Fruit fly (Drosophila melanogaster) whole organism: Measurements from ENCODE around the gene ppk19.

Experiments used
- CG8478 ChIP-seq: fragments of >200 bp; optimal IDR thresholded peaks from 2 replicates; lab custom pipeline; 2018; ENCODE audit warnings: inconsistent platforms
- Dll ChIP-seq: fragments of >200 bp; optimal IDR thresholded peaks from 2 replicates; lab custom pipeline; 2017
- EcR ChIP-seq, 2 experiments: fragments of >200 bp; optimal IDR thresholded peaks; 2 replicates each; lab custom pipeline; 2017; ENCODE audit warnings: missing biosample characterization in 2 of 2, missing genetic modification characterization in 2 of 2, missing genetic modification reagents in 2 of 2
- pan ChIP-seq: fragments of >200 bp; optimal IDR thresholded peaks from 2 replicates; lab custom pipeline; 2017
- psq ChIP-seq: fragments of >200 bp; optimal IDR thresholded peaks from 2 replicates; lab custom pipeline; 2017
- usp ChIP-seq: fragments of >200 bp; optimal IDR thresholded peaks from 2 replicates; lab custom pipeline; 2017; ENCODE audit warnings: missing biosample characterization, missing genetic modification characterization, mixed read lengths

Gene ppk19

DNA sequence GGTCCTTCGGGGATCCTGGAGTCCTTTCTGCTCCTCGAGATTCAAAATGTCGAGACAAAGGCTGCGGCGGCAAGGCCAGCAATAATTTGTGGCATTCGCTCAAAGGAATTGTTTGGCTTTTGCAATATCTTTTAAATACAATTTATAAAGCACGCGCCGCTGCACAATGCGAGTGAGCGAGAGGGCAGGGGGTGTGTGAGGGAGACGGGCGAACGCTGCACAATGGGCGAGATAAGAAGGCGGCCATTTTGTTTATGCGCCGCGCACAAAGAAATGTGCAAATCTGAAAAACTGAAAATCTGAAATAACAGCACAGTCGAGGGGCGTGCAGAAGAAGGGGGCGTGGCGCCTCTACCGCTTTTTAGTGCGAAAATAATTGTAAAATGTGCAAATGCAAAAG is 36.1 kb downstream of the ppk19 start:
- TF ChIP-seq usp (no peak), pan (lab: Kevin White, UChicago) (no peak), Dll (lab: Kevin White, UChicago) (no peak), EcR (GFP tag; optimal IDR thresholded peaks at IDR 0.05; lab: Kevin White, UChicago) (no peak), CG8478 (lab: Kevin White, UChicago) (no peak), psq (lab: Kevin White, UChicago) (no peak)

DNA sequence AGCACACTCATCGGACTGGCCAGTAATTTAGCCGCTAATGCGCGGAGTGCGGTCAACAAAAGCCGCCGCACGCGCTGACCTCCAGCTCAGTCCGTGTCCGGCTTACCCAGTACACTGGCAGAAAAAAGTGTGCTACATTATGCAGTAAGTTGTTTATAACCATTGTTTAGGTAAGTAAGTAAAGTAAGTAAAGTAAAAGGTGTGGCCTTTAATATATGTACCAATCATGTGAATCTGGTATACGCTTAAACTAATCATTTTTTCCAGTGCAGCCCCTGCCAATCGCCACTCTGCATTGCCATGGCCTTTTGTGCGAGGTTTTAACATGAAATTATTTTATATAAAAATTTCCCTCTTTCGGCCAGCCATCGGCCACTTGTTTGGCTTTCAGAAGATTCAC is 39.2 kb downstream of the ppk19 start:
- no peak for TF ChIP-seq usp
- TF ChIP-seq pan (lab: Kevin White, UChicago): no peak
- no peak for TF ChIP-seq Dll (lab: Kevin White, UChicago)
- no peak for TF ChIP-seq EcR (GFP tag; optimal IDR thresholded peaks at IDR 0.05; lab: Kevin White, UChicago)
- no peak for TF ChIP-seq psq (lab: Kevin White, UChicago)
- no peak for TF ChIP-seq CG8478 (lab: Kevin White, UChicago)

DNA sequence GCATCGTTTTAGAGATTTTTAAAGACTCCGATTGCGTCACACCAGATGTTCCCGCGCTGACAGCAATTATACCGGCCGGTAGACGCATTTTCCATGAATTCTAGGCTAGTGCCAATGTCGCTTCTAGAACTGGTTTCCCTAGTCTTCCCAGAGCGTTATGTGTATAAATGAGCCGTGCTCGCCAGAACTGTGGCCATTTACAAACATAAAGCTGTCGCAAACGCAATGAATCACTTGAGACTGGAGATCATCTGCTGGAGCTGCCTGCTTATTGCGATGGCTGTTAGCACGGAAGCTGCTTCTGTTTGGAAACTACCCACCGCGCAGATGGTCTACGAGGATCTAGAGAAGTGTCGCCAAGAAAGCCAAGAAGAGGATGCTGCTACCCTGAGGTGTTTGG is 42.1 kb downstream of the ppk19 start, which contains the start of gene Obp99d:
TSS of gene Obp99d (plus strand) at position 192 of the 400 bp plus-strand sequence.
- TF ChIP-seq EcR (GFP tag; optimal IDR thresholded peaks at IDR 0.05; lab: Kevin White, UChicago) (no peak), CG8478 (lab: Kevin White, UChicago) (no peak), usp (no peak), psq (lab: Kevin White, UChicago) (no peak), pan (lab: Kevin White, UChicago) (no peak), Dll (lab: Kevin White, UChicago) (no peak)

DNA sequence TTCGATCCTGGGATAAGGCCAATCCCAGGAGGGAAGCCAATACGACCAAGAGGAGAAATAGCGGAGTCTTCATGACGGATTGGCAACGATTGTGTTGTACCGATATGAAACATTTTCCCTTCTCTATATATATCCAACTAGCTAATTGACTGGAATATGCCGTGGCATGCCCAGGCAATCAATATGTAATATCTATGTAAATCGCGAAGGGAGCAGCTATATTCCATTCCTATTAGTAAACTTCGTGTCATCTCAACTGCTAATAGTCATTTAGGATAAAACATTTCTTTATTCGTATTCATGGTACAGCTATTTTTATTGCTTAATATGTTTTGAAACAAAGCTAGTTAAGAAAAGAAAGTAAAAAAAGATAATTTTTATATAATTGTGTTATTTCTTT is 43.0 kb downstream of the ppk19 start, which contains the start of gene Dup99B:
TSS of gene Dup99B (minus strand) at position 101 of the 400 bp plus-strand sequence.
- TF ChIP-seq CG8478 (lab: Kevin White, UChicago) (no peak), Dll (lab: Kevin White, UChicago) (no peak), pan (lab: Kevin White, UChicago) (no peak), usp (no peak)

DNA sequence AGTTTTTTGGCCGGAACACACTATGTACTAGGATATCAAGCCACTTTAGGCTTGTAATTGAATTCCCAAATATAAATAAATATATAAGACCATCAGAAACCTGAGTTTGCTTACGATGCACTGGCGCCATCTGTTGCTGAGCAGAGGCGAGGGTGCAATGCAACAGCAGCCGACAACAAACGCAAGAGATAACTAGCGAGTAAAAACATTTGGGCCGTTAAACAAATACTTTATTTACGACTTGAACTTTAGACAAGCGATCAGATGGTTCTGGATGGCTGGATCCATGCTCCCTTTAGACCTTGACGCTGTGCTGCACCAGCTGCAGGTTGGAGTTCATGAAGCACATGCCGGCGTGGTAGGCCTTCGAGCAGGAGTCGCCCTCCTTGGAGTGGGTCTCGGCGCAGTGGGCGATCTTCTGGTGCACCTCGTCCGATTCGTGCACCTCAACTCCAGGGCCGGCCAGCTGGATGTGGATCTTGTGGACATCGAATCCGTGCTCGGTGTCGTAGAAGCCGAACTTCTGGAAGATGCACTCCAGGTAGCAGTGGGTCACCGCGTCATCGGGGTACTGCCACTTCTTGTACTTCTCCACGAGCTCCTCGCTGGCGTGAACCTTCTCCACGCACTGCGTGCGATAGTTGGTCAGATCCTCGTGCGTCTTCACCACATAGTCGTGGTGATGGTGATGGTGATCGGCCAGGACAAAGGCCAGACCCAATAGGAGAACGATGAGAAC is 44.0 kb downstream of the ppk19 start:
- TF ChIP-seq Dll (lab: Kevin White, UChicago) (no peak), pan (lab: Kevin White, UChicago) (no peak), EcR (GFP tag; optimal IDR thresholded peaks at IDR 0.05; lab: Kevin White, UChicago) (no peak), CG8478 (lab: Kevin White, UChicago) (no peak), usp (no peak), psq (lab: Kevin White, UChicago) (no peak)

DNA sequence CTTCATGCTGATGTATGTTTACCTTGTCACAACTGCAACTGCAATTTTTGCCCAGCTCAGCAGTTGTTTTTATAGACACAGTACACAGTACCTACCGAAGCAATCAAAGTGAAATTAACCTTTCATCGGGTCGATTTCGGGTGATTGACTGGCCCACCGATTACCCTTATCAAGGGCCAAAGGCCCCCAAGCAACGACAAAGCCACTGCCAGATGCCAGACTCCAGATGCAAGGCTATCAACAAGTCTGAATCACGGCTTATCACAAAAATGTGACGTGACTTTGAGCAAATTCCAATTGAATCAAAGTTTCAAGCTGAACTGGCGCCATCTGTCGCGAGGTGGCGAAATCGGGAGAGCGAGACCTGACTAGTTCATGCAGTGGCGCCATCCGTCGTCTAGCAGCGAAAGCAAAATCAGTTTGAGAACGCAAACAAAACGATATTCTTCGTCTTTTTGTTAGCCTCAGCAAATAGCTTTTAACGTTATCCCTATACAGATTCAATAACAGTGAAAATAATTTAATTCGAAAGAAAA is 44.6 kb downstream of the ppk19 start, which contains the start of gene Obp99b:
TSS of gene Obp99b (minus strand) at position 115 of the 536 bp plus-strand sequence.
- no peak for TF ChIP-seq CG8478 (lab: Kevin White, UChicago)
- no peak for TF ChIP-seq Dll (lab: Kevin White, UChicago)
- TF ChIP-seq psq (lab: Kevin White, UChicago): no peak
- no peak for TF ChIP-seq pan (lab: Kevin White, UChicago)
- no peak for TF ChIP-seq usp
- no peak for TF ChIP-seq EcR (GFP tag; optimal IDR thresholded peaks at IDR 0.05; lab: Kevin White, UChicago)

DNA sequence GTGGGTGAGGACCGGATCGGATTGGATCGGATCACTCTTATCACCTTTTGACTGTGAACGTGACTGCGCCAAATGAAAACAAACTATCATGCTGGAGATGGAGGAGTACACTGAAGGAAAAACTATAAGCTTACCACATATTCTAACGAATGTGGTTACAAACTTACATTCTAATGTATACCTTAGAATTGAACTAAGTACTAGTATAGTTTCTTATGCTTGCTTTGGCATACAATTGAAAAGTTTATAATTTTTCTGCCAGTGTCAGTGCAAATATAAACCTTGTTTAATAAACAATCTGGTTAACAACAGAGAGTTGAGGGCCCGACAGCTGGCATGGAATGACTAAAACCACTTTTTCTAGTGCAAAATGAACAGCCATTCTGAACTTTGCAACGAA is 45.3 kb downstream of the ppk19 start:
- no peak for TF ChIP-seq CG8478 (lab: Kevin White, UChicago)
- TF ChIP-seq EcR (GFP tag; optimal IDR thresholded peaks at IDR 0.05; lab: Kevin White, UChicago): no peak
- no peak for TF ChIP-seq usp
- TF ChIP-seq pan (lab: Kevin White, UChicago): no peak
- TF ChIP-seq Dll (lab: Kevin White, UChicago): no peak
- TF ChIP-seq psq (lab: Kevin White, UChicago): no peak

DNA sequence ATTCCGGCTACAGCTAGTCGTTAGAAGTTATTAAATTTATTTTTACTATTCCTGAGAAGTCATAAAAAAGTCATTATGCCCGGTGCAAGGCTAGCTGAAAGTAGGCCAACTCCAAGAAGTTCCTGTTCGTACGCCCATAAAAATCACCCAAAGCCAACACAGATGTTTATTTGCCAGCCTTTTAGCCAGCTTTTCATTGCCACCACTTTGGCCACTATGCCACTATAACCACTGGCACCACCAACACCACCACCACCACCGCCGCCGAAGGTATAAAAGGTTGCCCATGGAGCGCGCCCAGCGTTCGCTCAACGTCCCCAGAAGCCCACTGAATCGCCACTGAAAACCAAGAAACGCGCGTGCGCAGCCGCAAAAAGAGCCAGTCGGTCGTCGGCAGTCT is 46.1 kb downstream of the ppk19 start, which contains the start of gene CG15506:
TSS of gene CG15506 (plus strand) at position 301 of the 400 bp plus-strand sequence.
- no peak for TF ChIP-seq usp
- TF ChIP-seq Dll (lab: Kevin White, UChicago): no peak
- no peak for TF ChIP-seq EcR (GFP tag; optimal IDR thresholded peaks at IDR 0.05; lab: Kevin White, UChicago)
- no peak for TF ChIP-seq CG8478 (lab: Kevin White, UChicago)
- TF ChIP-seq psq (lab: Kevin White, UChicago): no peak
- no peak for TF ChIP-seq pan (lab: Kevin White, UChicago)

DNA sequence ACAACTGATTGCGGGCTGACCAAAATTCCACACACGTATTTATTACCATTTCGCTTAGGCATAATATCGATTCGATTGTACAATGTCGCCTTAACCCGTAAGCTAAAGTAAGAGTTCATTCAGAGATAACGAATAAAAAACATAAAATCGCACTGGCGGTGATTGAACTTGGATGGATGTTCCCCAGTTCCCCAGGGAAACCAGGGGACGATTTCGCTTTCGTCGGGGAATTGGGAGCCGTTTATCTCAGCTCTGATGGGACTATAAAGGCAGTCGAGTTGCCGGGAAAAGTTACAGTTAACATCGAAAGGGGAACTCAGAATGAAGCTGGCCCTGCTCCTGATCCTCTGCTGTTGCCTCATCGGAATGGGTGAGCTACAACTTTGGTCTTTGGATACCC is 50.0 kb downstream of the ppk19 start, which contains the start of gene CG34296:
TSS of gene CG34296 (plus strand) at position 301 of the 400 bp plus-strand sequence.
- TF ChIP-seq CG8478 (lab: Kevin White, UChicago) (no peak), pan (lab: Kevin White, UChicago) (no peak), psq (lab: Kevin White, UChicago) (no peak), Dll (lab: Kevin White, UChicago) (no peak), usp (no peak), EcR (GFP tag; optimal IDR thresholded peaks at IDR 0.05; lab: Kevin White, UChicago) (no peak)

DNA sequence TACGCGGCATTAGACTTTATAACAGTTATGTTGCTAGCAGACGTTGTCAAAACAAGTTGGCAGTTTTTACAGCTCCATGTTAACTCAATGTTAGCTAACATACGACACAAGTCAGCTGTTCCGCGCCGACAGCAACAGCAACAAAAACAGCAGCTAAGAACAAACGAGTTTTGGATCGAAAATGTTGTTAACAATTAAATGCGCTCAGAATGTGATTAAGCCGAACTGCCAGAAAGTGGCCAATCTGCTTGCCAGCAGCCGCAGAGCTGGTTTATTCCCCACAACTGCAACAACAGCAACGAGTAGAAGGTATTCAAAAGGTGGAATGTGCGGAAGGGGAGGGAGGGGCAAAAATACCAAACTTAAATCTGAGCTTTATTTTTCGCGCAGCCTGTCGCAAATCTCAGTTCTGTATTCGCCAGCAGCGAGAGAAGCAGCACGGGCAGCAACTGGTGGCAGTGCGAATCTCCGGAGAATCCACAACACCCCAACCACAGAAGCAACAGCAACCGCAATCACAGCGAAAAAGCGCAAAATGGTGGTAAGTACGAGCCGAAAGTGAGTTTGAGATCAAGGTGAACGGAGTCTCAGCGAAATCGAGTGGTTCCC is 50.9 kb downstream of the ppk19 start, which contains the start of gene Pcd:
TSS of gene Pcd (plus strand) at position 116 of the 609 bp plus-strand sequence.
- TF ChIP-seq EcR (GFP tag; optimal IDR thresholded peaks at IDR 0.05; lab: Kevin White, UChicago) (no peak), Dll (lab: Kevin White, UChicago) (no peak)
